Fruit fly (Drosophila melanogaster) whole organism, embryonic: ENCODE data around the gene CG2120.

Source experiments
- CG10366 ChIP-seq: fragments of 200-800 bp; sonication (Bioruptor generic); IDR thresholded peaks from 2 replicates; pipeline ENCODE4 v1.3.6; 2022; ENCODE audit warnings: missing biosample characterization, missing genetic modification characterization
- CG10979 ChIP-seq: fragments of 200-800 bp; sonication (Bioruptor generic); optimal IDR thresholded peaks from 2 replicates; lab custom pipeline; 2018; ENCODE audit warnings: missing biosample characterization, mild to moderate bottlenecking, missing genetic modification characterization, moderate library complexity
- CG12744 ChIP-seq: fragments of 200-800 bp; sonication (Bioruptor generic); optimal IDR thresholded peaks from 2 replicates; lab custom pipeline; 2016; ENCODE audit warnings: missing biosample characterization, missing genetic modification characterization
- CG13775 ChIP-seq: fragments of 200-800 bp; sonication (Bioruptor generic); optimal IDR thresholded peaks from 3 replicates; lab custom pipeline; 2017; ENCODE audit warnings: missing biosample characterization, mild to moderate bottlenecking, missing genetic modification characterization
- CG14014 ChIP-seq: fragments of 200-800 bp; sonication (Bioruptor generic); IDR thresholded peaks from 2 replicates; pipeline ENCODE4 v1.3.6; 2022; ENCODE audit warnings: missing biosample characterization, missing genetic modification characterization
- CG14441 ChIP-seq: fragments of 200-800 bp; sonication (Bioruptor generic); IDR thresholded peaks from 2 replicates; pipeline ENCODE4 v1.3.6; 2022; ENCODE audit warnings: missing biosample characterization, missing genetic modification characterization
- CG15073 ChIP-seq: fragments of 200-800 bp; sonication (Bioruptor generic); optimal IDR thresholded peaks from 2 replicates; lab custom pipeline; 2016; ENCODE audit warnings: missing biosample characterization, missing genetic modification characterization
- CG16813 ChIP-seq: fragments of 200-800 bp; sonication (Bioruptor generic); IDR thresholded peaks from 3 replicates; pipeline ENCODE4 v1.3.6; 2022; ENCODE audit warnings: missing biosample characterization, missing genetic modification characterization; ENCODE audit not compliant: partially characterized antibody
- CG18476 ChIP-seq: fragments of 200-800 bp; sonication (Bioruptor generic); optimal IDR thresholded peaks from 2 replicates; lab custom pipeline; 2016; ENCODE audit warnings: missing biosample characterization, mild to moderate bottlenecking, missing genetic modification characterization
- CG2120 ChIP-seq: fragments of 200-800 bp; sonication (Bioruptor generic); optimal IDR thresholded peaks from 3 replicates; lab custom pipeline; 2016; ENCODE audit warnings: missing biosample characterization, missing genetic modification characterization
- CG2202 ChIP-seq: fragments of 200-800 bp; sonication (Bioruptor generic); optimal IDR thresholded peaks from 2 replicates; lab custom pipeline; 2018; ENCODE audit warnings: missing biosample characterization, mild to moderate bottlenecking, missing genetic modification characterization
- CG2889 ChIP-seq: fragments of 200-800 bp; sonication (Bioruptor generic); IDR thresholded peaks from 3 replicates; pipeline ENCODE4 v1.3.6; 2022; ENCODE audit warnings: missing biosample characterization, missing genetic modification characterization
- CG34422 ChIP-seq: fragments of 200-800 bp; sonication (Bioruptor generic); IDR thresholded peaks from 3 replicates; pipeline ENCODE4 v1.3.6; 2022; ENCODE audit warnings: missing biosample characterization, missing genetic modification characterization
- CG3726 ChIP-seq: fragments of 200-800 bp; sonication (Bioruptor generic); IDR thresholded peaks from 3 replicates; pipeline ENCODE4, ENCODE4 v1.3.6; 2022; ENCODE audit warnings: missing biosample characterization, missing genetic modification characterization
- CG4328 ChIP-seq: fragments of 200-800 bp; sonication (Bioruptor generic); optimal IDR thresholded peaks from 3 replicates; lab custom pipeline; 2017; ENCODE audit warnings: missing biosample characterization, missing genetic modification reagents, missing genetic modification characterization
- CG4707 ChIP-seq: fragments of 200-800 bp; sonication (Bioruptor generic); optimal IDR thresholded peaks from 2 replicates; lab custom pipeline; 2018; ENCODE audit warnings: missing biosample characterization, mild to moderate bottlenecking, missing genetic modification characterization, moderate library complexity
- CG4730 ChIP-seq: fragments of 200-800 bp; sonication (Bioruptor generic); IDR thresholded peaks from 2 replicates; pipeline ENCODE4 v1.3.6; 2022; ENCODE audit warnings: missing biosample characterization, missing genetic modification characterization
- CG6175 ChIP-seq: fragments of 200-800 bp; sonication (Bioruptor generic); IDR thresholded peaks from 3 replicates; pipeline ENCODE4 v1.3.6; 2022; ENCODE audit warnings: missing biosample characterization, missing genetic modification characterization
- CG6683 ChIP-seq: fragments of 200-800 bp; sonication (Bioruptor generic); optimal IDR thresholded peaks from 2 replicates; lab custom pipeline; 2017; ENCODE audit warnings: missing biosample characterization, mild to moderate bottlenecking, missing genetic modification characterization, missing genetic modification reagents
- CG6689 ChIP-seq: fragments of 200-800 bp; sonication (Bioruptor generic); IDR thresholded peaks from 2 replicates; pipeline ENCODE4 v1.3.6; 2022; ENCODE audit warnings: missing biosample characterization, missing genetic modification characterization
- CG9437 ChIP-seq: fragments of 200-800 bp; sonication (Bioruptor generic); optimal IDR thresholded peaks from 2 replicates; lab custom pipeline; 2018; ENCODE audit warnings: missing biosample characterization, mild to moderate bottlenecking, missing genetic modification characterization
- CG9609 ChIP-seq: fragments of 200-800 bp; sonication (Bioruptor generic); optimal IDR thresholded peaks from 3 replicates; lab custom pipeline; 2016; ENCODE audit warnings: missing biosample characterization, missing genetic modification characterization
- D ChIP-seq, 2 experiments: fragments of 200-800 bp in 1 of 2; fragments of >200 bp in 1 of 2; sonication (Bioruptor generic) in 1 of 2; optimal IDR thresholded peaks; 2 replicates in 1 of 2; 3 replicates in 1 of 2; lab custom pipeline; 2017; ENCODE audit warnings: mild to moderate bottlenecking in 1 of 2, missing biosample characterization in 1 of 2, missing genetic modification characterization in 1 of 2, missing genetic modification reagents in 1 of 2
- Dp ChIP-seq: fragments of 200-800 bp; sonication (Bioruptor generic); optimal IDR thresholded peaks from 2 replicates; lab custom pipeline; 2018; ENCODE audit warnings: missing biosample characterization, mild to moderate bottlenecking, missing genetic modification characterization, moderate library complexity
- E2f1 ChIP-seq: fragments of 200-800 bp; sonication (Bioruptor generic); IDR thresholded peaks from 2 replicates; pipeline ENCODE4 v1.3.6; 2022; ENCODE audit warnings: missing biosample characterization, missing genetic modification characterization
- HLH4C ChIP-seq: fragments of 200-800 bp; sonication (Bioruptor generic); IDR thresholded peaks from 3 replicates; pipeline ENCODE4 v1.3.6; 2022; ENCODE audit warnings: missing biosample characterization, missing genetic modification characterization; ENCODE audit not compliant: partially characterized antibody
- Lim3 ChIP-seq: fragments of 200-800 bp; sonication (Bioruptor generic); IDR thresholded peaks from 2 replicates; pipeline ENCODE4 v1.3.6; 2022; ENCODE audit warnings: missing biosample characterization, missing genetic modification characterization
- MESR4 ChIP-seq: fragments of 200-800 bp; sonication (Bioruptor generic); optimal IDR thresholded peaks from 2 replicates; lab custom pipeline; 2018; ENCODE audit warnings: missing biosample characterization, mild to moderate bottlenecking, missing genetic modification characterization, moderate library complexity
- Med ChIP-seq: fragments of 200-800 bp; sonication (Bioruptor generic); peaks from one replicate; lab custom pipeline; 2016; ENCODE audit warnings: missing biosample characterization, missing genetic modification characterization, mild to moderate bottlenecking, inconsistent platforms, moderate library complexity
- Pdp1 ChIP-seq, 2 experiments: fragments of 200-800 bp; sonication (Bioruptor generic); optimal IDR thresholded peaks; 3 replicates each; lab custom pipeline; 2016; ENCODE audit warnings: missing biosample characterization in 2 of 2, missing genetic modification characterization in 2 of 2, mild to moderate bottlenecking in 1 of 2, moderate library complexity in 1 of 2
- Vsx1 ChIP-seq: fragments of 200-800 bp; sonication (Bioruptor generic); optimal IDR thresholded peaks from 2 replicates; lab custom pipeline; 2017; ENCODE audit warnings: missing biosample characterization, mild to moderate bottlenecking, missing genetic modification characterization, missing genetic modification reagents
- bab2 ChIP-seq: fragments of 200-800 bp; sonication (Bioruptor generic); optimal IDR thresholded peaks from 2 replicates; lab custom pipeline; 2016; ENCODE audit warnings: missing biosample characterization, missing genetic modification characterization
- disco-r ChIP-seq: fragments of 200-800 bp; sonication (Bioruptor generic); optimal IDR thresholded peaks from 2 replicates; lab custom pipeline; 2016; ENCODE audit warnings: missing biosample characterization, missing genetic modification characterization
- fd102C ChIP-seq: fragments of 200-800 bp; sonication (Bioruptor generic); optimal IDR thresholded peaks from 2 replicates; lab custom pipeline; 2018; ENCODE audit warnings: missing biosample characterization, mild to moderate bottlenecking, missing genetic modification characterization, moderate library complexity
- fd96Cb ChIP-seq: fragments of 200-800 bp; sonication (Bioruptor generic); optimal IDR thresholded peaks from 2 replicates; lab custom pipeline; 2018; ENCODE audit warnings: missing biosample characterization, mild to moderate bottlenecking, missing genetic modification characterization, moderate library complexity
- gcm ChIP-seq: fragments of 200-800 bp; sonication (Bioruptor generic); optimal IDR thresholded peaks from 2 replicates; lab custom pipeline; 2019; ENCODE audit warnings: missing biosample characterization, mild to moderate bottlenecking, missing genetic modification characterization, moderate library complexity
- h ChIP-seq: fragments of >200 bp; optimal IDR thresholded peaks from 2 replicates; lab custom pipeline; 2017
- insv ChIP-seq, 2 experiments: fragments of 200-800 bp; sonication (Bioruptor generic); optimal IDR thresholded peaks; 3 replicates each; lab custom pipeline; 2016 to 2018; ENCODE audit warnings: missing biosample characterization in 2 of 2, missing genetic modification characterization in 2 of 2
- inv ChIP-seq: fragments of 200-800 bp; sonication (Bioruptor generic); IDR thresholded peaks from 2 replicates; pipeline ENCODE4 v1.3.6; 2022; ENCODE audit warnings: missing biosample characterization, missing genetic modification characterization; ENCODE audit not compliant: partially characterized antibody
- klu ChIP-seq: fragments of 200-800 bp; sonication (Bioruptor generic); IDR thresholded peaks from 2 replicates; pipeline ENCODE4 v1.3.6; 2022; ENCODE audit warnings: missing biosample characterization, missing genetic modification characterization
- lilli ChIP-seq: fragments of 200-800 bp; sonication (Bioruptor generic); optimal IDR thresholded peaks from 3 replicates; lab custom pipeline; 2016; ENCODE audit warnings: missing biosample characterization, missing genetic modification characterization
- lov ChIP-seq, 2 experiments: fragments of 200-800 bp in 1 of 2; fragments of >200 bp in 1 of 2; sonication (Bioruptor generic) in 1 of 2; IDR thresholded peaks in 1 of 2; optimal IDR thresholded peaks in 1 of 2; 2 replicates in 1 of 2; 3 replicates in 1 of 2; pipeline versions ENCODE4 v1.3.6 to Lab custom; 2017 to 2022; ENCODE audit warnings: missing biosample characterization in 1 of 2, missing genetic modification characterization in 1 of 2
- pzg ChIP-seq: fragments of 200-800 bp; sonication (Bioruptor generic); optimal IDR thresholded peaks from 3 replicates; lab custom pipeline; 2018; ENCODE audit warnings: missing biosample characterization, mild to moderate bottlenecking, missing genetic modification characterization, moderate library complexity
- schlank ChIP-seq: fragments of 200-800 bp; sonication (Bioruptor generic); optimal IDR thresholded peaks from 2 replicates; lab custom pipeline; 2018; ENCODE audit warnings: missing biosample characterization, mild to moderate bottlenecking, missing genetic modification characterization
- sens ChIP-seq: fragments of 200-800 bp; sonication (Bioruptor generic); peaks from one replicate; lab custom pipeline; 2016; ENCODE audit warnings: missing biosample characterization, missing genetic modification characterization
- sug ChIP-seq: fragments of 200-800 bp; optimal IDR thresholded peaks from 2 replicates; lab custom pipeline; 2019; ENCODE audit warnings: missing biosample characterization, mild to moderate bottlenecking, missing genetic modification characterization, moderate library complexity
- zen2 ChIP-seq: fragments of 200-800 bp; sonication (Bioruptor generic); IDR thresholded peaks from 3 replicates; pipeline ENCODE4 v1.3.6; 2022; ENCODE audit warnings: missing biosample characterization, missing genetic modification characterization; ENCODE audit not compliant: partially characterized antibody

Gene CG2120

DNA sequence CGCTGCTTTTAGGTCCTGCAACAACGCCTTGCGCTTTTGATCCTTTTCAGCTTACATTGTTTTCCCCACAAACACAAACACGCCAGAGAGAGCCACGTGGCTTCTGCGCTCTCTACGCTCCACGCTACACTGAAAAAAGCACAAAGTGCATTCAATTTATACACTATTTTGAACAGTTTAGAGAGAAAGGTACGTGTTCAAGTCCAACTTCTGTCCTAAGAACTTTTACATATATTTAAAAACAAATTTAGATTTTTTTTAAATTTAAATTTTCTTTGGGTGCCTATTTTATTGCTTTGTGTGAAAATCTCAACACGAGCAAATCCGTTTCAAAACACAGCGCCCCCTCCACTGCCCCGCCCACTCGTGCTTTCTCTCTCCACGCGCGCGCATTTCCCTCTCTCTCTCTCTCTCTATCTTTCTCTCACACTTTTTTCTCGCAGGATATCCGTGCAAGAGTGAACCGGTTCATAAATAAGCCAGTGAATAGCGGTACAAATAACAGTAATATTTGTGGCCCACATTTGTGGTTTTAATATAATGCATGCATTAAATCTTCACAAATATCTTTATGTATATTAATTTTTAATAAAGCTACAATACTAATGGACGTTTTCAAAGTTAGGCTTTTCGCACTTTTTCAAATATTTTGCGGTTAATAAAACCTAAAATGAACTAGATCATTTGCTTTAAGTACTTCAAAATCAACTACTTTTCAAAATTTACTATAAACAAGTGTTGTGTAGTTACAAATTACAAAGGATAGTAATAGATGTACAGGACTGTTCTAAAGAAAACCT is 35.4 kb upstream of the CG2120 start (continued):
- no peak for TF ChIP-seq D (optimal IDR thresholded peaks at IDR 0.05; lab: Kevin White, UChicago)
- peak; percentile 78 for TF ChIP-seq D (GFP tag; optimal IDR thresholded peaks at IDR 0.05; lab: Kevin White, UChicago)
- TF ChIP-seq lov (optimal IDR thresholded peaks at IDR 0.05; lab: Kevin White, UChicago) = no peak
- peak; percentile 87; the same call in 1 of the 3 replicates for TF ChIP-seq lov (GFP tag; IDR thresholded peaks at IDR 0.05; lab: Robert Waterston, UW)
- peak; percentile 22 for TF ChIP-seq MESR4 (GFP tag; lab: Kevin White, UChicago)
- peak; percentile 64 for TF ChIP-seq CG9437 (GFP tag; lab: Kevin White, UChicago)
- peak; percentile 58; the same call in 1 of the 2 replicates for TF ChIP-seq klu (GFP tag; lab: Robert Waterston, UW)
- TF ChIP-seq lilli = peak; percentile 79
- TF ChIP-seq bab2 (GFP tag; lab: Kevin White, UChicago) = peak; percentile 58
- peak; percentile 84 for TF ChIP-seq CG2120 (GFP tag; lab: Kevin White, UChicago)
- TF ChIP-seq zen2 (GFP tag; lab: Robert Waterston, UW) = no peak
- peak; percentile 80 for TF ChIP-seq CG4730 (GFP tag; lab: Robert Waterston, UW)
- TF ChIP-seq CG12744 = peak; percentile 53
- no peak for TF ChIP-seq inv (GFP tag; lab: Robert Waterston, UW)
- TF ChIP-seq CG2889 (GFP tag; lab: Robert Waterston, UW) = peak; percentile 73
- peak; percentile 85 for TF ChIP-seq CG10979 (tag; lab: Kevin White, UChicago)
- no peak for TF ChIP-seq pzg
- no peak for TF ChIP-seq Dp
- peak; percentile 90 for TF ChIP-seq CG14014 (GFP tag; lab: Robert Waterston, UW)
- peak; percentile 59 for TF ChIP-seq Pdp1 (GFP tag; optimal IDR thresholded peaks at IDR 0.05; lab: Kevin White, UChicago)
- peak; percentile 83 for TF ChIP-seq CG14441
- TF ChIP-seq sug (tag; lab: Kevin White, UChicago) = peak; percentile 47
- no peak for TF ChIP-seq Lim3 (GFP tag; lab: Robert Waterston, UW)
- no peak for TF ChIP-seq fd102C (GFP tag; lab: Kevin White, UChicago)
- TF ChIP-seq insv (GFP tag; optimal IDR thresholded peaks at IDR 0.05; lab: Kevin White, UChicago) = no peak
- peak; percentile 69 for TF ChIP-seq CG18476 (GFP tag; lab: Kevin White, UChicago)
- 0 out of 3 replicates have a peak, but pooled peaks have one; percentile 64 for TF ChIP-seq CG6175 (GFP tag; lab: Robert Waterston, UW)
- no peak for TF ChIP-seq CG16813
- peak; percentile 93 for TF ChIP-seq sens
- TF ChIP-seq disco-r (GFP tag; lab: Kevin White, UChicago) = no peak
- peak; percentile 89 for TF ChIP-seq Med
- TF ChIP-seq E2f1 (GFP tag; lab: Robert Waterston, UW) = peak; percentile 85
- peak; percentile 40 for TF ChIP-seq CG4328 (GFP tag; lab: Kevin White, UChicago)
- no peak for TF ChIP-seq HLH4C
- peak; percentile 43 for TF ChIP-seq schlank
- peak; percentile 82 for TF ChIP-seq fd96Cb (tag; lab: Kevin White, UChicago)
- peak; percentile 84 for TF ChIP-seq CG34422 (GFP tag; lab: Robert Waterston, UW)
- TF ChIP-seq h (lab: Kevin White, UChicago) = no peak
- TF ChIP-seq CG9609 = peak; percentile 13
- TF ChIP-seq CG6683 (GFP tag; lab: Kevin White, UChicago) = peak; percentile 74
- peak; percentile 78; the same call in 1 of the 3 replicates for TF ChIP-seq CG3726 (GFP tag; lab: Robert Waterston, UW)
- peak; percentile 41 for TF ChIP-seq CG15073
- peak; percentile 72 for TF ChIP-seq gcm
- peak; percentile 60 for TF ChIP-seq CG2202 (tag; lab: Kevin White, UChicago)
- TF ChIP-seq CG6689 = peak; percentile 86
- TF ChIP-seq CG10366 (GFP tag; lab: Robert Waterston, UW) = peak; percentile 82
- TF ChIP-seq CG4707 (GFP tag; lab: Kevin White, UChicago) = no peak
- peak; percentile 62 for TF ChIP-seq Vsx1 (GFP tag; lab: Kevin White, UChicago)
- TF ChIP-seq CG13775 (GFP tag; lab: Kevin White, UChicago) = peak; percentile 77
